Worm (Caenorhabditis elegans) whole organism, young adult: ENCODE measurements around the gene B0513.90.
"Not testable (repeated sequence)": the region's sequence is repeated elsewhere in the genome, so short reads cannot be mapped to it uniquely, and the experiment has no call there.

Experiments
- F49E8.2 ChIP-seq: sonication (generic microtip); optimal IDR thresholded peaks from 3 replicates; lab custom pipeline; 2017; ENCODE audit warnings: missing genetic modification characterization, mild to moderate bottlenecking, missing compliant biosample characterization, antibody characterized with exemption, moderate library complexity; ENCODE audit not compliant: insufficient read depth
- athp-1 ChIP-seq: sonication (generic microtip); optimal IDR thresholded peaks from 2 replicates; lab custom pipeline; 2017; ENCODE audit warnings: mild to moderate bottlenecking, missing genetic modification characterization, missing compliant biosample characterization
- dox-1 ChIP-seq: fragments of 200-800 bp; sonication (Bioruptor generic); IDR thresholded peaks from 2 replicates; pipeline ENCODE4 v1.3.6; 2022; ENCODE audit warnings: missing genetic modification reagents, missing genetic modification characterization, missing compliant biosample characterization
- lag-1 ChIP-seq: fragments of 200-800 bp; sonication (Bioruptor generic); IDR thresholded peaks from 2 replicates; pipeline ENCODE4 v1.3.6; 2022; ENCODE audit warnings: missing genetic modification reagents, missing genetic modification characterization, missing compliant biosample characterization
- lin-26 ChIP-seq: fragments of 200-800 bp; sonication (Bioruptor generic); IDR thresholded peaks from 2 replicates; pipeline ENCODE4 v1.3.6; 2022; ENCODE audit warnings: missing genetic modification reagents, missing genetic modification characterization, missing compliant biosample characterization
- nhr-80 ChIP-seq: sonication (generic microtip); optimal IDR thresholded peaks from 2 replicates; lab custom pipeline; 2016; ENCODE audit warnings: missing genetic modification characterization, missing compliant biosample characterization
- sdz-38 ChIP-seq: sonication (generic microtip); optimal IDR thresholded peaks from 2 replicates; lab custom pipeline; 2016; ENCODE audit warnings: missing genotype, missing genetic modification characterization, missing compliant biosample characterization
- snpc-3.4 ChIP-seq: sonication (generic microtip); optimal IDR thresholded peaks from 2 replicates; lab custom pipeline; 2017; ENCODE audit warnings: missing genetic modification characterization, mild to moderate bottlenecking, missing compliant biosample characterization, antibody characterized with exemption, moderate library complexity, missing genotype, missing genetic modification reagents
- somi-1 ChIP-seq: fragments of 200-800 bp; sonication (Bioruptor generic); optimal IDR thresholded peaks from 2 replicates; lab custom pipeline; 2018; ENCODE audit warnings: mild to moderate bottlenecking, missing genetic modification characterization, missing compliant biosample characterization
- unc-130 ChIP-seq: sonication (generic microtip); optimal IDR thresholded peaks from 2 replicates; lab custom pipeline; 2016; ENCODE audit warnings: missing genetic modification reagents, missing genetic modification characterization, missing compliant biosample characterization
- zim-3 ChIP-seq: sonication (generic microtip); optimal IDR thresholded peaks from 2 replicates; lab custom pipeline; 2017; ENCODE audit warnings: mild to moderate bottlenecking, missing genetic modification characterization, moderate library complexity, missing compliant biosample characterization

- not testable (repeated sequence) for TF ChIP-seq dox-1 (GFP tag; lab: Robert Waterston, UW); sdz-38 (tag; lab: Kevin White, UChicago); zim-3 (tag; lab: Kevin White, UChicago); athp-1; somi-1 (GFP tag; lab: Kevin White, UChicago); unc-130; lag-1 (GFP tag; lab: Robert Waterston, UW); snpc-3.4 (tag; lab: Kevin White, UChicago); lin-26 (GFP tag; lab: Robert Waterston, UW); nhr-80 (tag; lab: Kevin White, UChicago); F49E8.2 (tag; lab: Kevin White, UChicago)
These were observed 18.0 kb downstream of the B0513.90 start for ce11 chrIV:13884875-13885274.
